Fruit fly (Drosophila melanogaster): ENCODE data around the gene bgm.

bgm gene

DNA sequence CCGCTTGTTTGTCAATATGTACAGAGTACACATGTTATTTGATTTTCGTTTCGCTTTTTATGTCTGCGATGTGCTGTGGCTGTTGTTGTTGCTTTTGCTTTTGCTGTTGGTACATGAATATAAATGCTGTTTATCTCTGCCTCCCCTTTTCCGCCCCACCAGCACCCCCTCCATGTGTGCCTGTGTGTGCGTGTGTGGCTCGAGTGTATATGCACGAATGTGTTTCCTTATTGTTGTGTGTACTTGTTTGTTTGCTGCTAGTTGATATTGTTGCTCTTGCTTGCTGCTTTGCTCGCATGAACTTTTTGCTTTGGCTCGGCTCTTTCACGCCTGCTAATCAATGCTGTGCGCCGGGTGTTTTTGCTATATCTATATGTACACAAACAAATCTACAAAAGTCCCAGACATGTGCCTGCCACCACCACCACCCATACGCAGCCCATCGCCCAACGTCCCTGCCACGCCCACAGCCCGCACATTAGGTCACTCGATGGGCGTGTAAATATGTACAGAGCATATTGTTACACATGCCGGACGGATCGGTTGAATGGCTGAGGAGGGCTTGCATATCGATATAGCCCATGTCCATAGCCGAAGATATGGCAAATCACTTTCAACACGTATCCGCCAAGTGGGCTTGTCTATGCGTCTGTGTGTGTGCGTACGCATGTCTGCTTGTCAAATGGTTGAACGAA is 11.4 kb downstream of the bgm start (continued):
- TF ChIP-seq lilli (GFP tag; optimal IDR thresholded peaks at IDR 0.05) (peak; percentile 91), esg (GFP tag; conservative IDR thresholded peaks at IDR 0.05) (peak; percentile 81), Ptx1 (GFP tag; IDR thresholded peaks at IDR 0.05) (peak; percentile 88), yki (optimal IDR thresholded peaks at IDR 0.05) (no peak), hbn (GFP tag; IDR thresholded peaks at IDR 0.05; ENCODE audit: partially characterized antibody) (no peak), bbx (GFP tag; IDR thresholded peaks at IDR 0.05; ENCODE audit: partially characterized antibody) (no peak), CG14860 (GFP tag; IDR thresholded peaks at IDR 0.05; ENCODE audit: partially characterized antibody) (0 out of 3 replicates have a peak, but pooled peaks have one; percentile 43), pfk (GFP tag; optimal IDR thresholded peaks at IDR 0.05) (peak; percentile 92), Atf-2 (GFP tag; optimal IDR thresholded peaks at IDR 0.05) (peak; percentile 99), Dll (GFP tag; IDR thresholded peaks at IDR 0.05; ENCODE audit: partially characterized antibody) (no peak), MESR4 (GFP tag; optimal IDR thresholded peaks at IDR 0.05) (peak; percentile 77), Deaf1 (tag; optimal IDR thresholded peaks at IDR 0.05) (peak; percentile 84), Hr3 (GFP tag; optimal IDR thresholded peaks at IDR 0.05) (peak; percentile 97), CG11723 (GFP tag; optimal IDR thresholded peaks at IDR 0.05) (peak; percentile 100), CG4360 (GFP tag; IDR thresholded peaks at IDR 0.05) (peak; percentile 98), CG1647 (GFP tag; optimal IDR thresholded peaks at IDR 0.05) (peak; percentile 99), CG17612 (GFP tag; IDR thresholded peaks at IDR 0.05) (peak; percentile 97), CG3281 (GFP tag; optimal IDR thresholded peaks at IDR 0.05) (peak; percentile 99), CG10366 (GFP tag; IDR thresholded peaks at IDR 0.05) (peak; percentile 95), Ada2b (GFP tag; IDR thresholded peaks at IDR 0.05) (peak; percentile 96), Tbp (GFP tag; optimal IDR thresholded peaks at IDR 0.05) (no peak), CG30431 (GFP tag; optimal IDR thresholded peaks at IDR 0.05) (peak; percentile 99), CG13894 (tag; optimal IDR thresholded peaks at IDR 0.05) (peak; percentile 98), CG15073 (GFP tag; optimal IDR thresholded peaks at IDR 0.05) (peak; percentile 91), jumu (GFP tag; optimal IDR thresholded peaks at IDR 0.05) (peak; percentile 99), tll (GFP tag; optimal IDR thresholded peaks at IDR 0.05) (peak in 1 of 2 experiments; percentile 89), CG2116 (GFP tag; optimal IDR thresholded peaks at IDR 0.05) (peak; percentile 95), CG12155 (GFP tag; optimal IDR thresholded peaks at IDR 0.05) (peak; percentile 94), da (GFP tag; optimal IDR thresholded peaks at IDR 0.05) (peak; percentile 99), al (GFP tag; IDR thresholded peaks at IDR 0.05) (peak; percentile 83), psq (GFP tag; optimal IDR thresholded peaks at IDR 0.05) (peak; percentile 98), Hmx (GFP tag; optimal IDR thresholded peaks at IDR 0.05) (peak; percentile 73), CG7357 (GFP tag; IDR thresholded peaks at IDR 0.05) (peak; percentile 90), cas (GFP tag; IDR thresholded peaks at IDR 0.05) (peak; percentile 95), Bteb2 (GFP tag; optimal IDR thresholded peaks at IDR 0.05) (peak; percentile 98), CG33557 (GFP tag; optimal IDR thresholded peaks at IDR 0.05) (peak; percentile 100), CG2129 (GFP tag; IDR thresholded peaks at IDR 0.05; ENCODE audit: partially characterized antibody) (no peak), HLH54F (GFP tag; optimal IDR thresholded peaks at IDR 0.05) (peak; percentile 96), fru (optimal IDR thresholded peaks at IDR 0.05) (no peak), stwl (tag; optimal IDR thresholded peaks at IDR 0.05) (peak; percentile 89), run (tag; optimal IDR thresholded peaks at IDR 0.05) (peak; percentile 98), gem (tag; optimal IDR thresholded peaks at IDR 0.05) (peak; percentile 99), gsb (GFP tag; IDR thresholded peaks at IDR 0.05) (peak; percentile 98), dmrt99B (tag; optimal IDR thresholded peaks at IDR 0.05) (peak; percentile 98), CG2678 (tag; optimal IDR thresholded peaks at IDR 0.05) (peak; percentile 100), CG8281 (tag; optimal IDR thresholded peaks at IDR 0.05) (peak; percentile 96), shn (GFP tag; optimal IDR thresholded peaks at IDR 0.05) (peak; percentile 99), dan (GFP tag; IDR thresholded peaks at IDR 0.05) (0 out of 2 replicates have a peak, but pooled peaks have one; percentile 29), CG16779 (GFP tag; IDR thresholded peaks at IDR 0.05) (peak; percentile 97), NC2α (GFP tag; optimal IDR thresholded peaks at IDR 0.05) (peak; percentile 100)

All from whole organism, embryonic.